Worm (Caenorhabditis elegans) whole organism, L3 larva: ENCODE measurements around the gene Y9C2UA.1.

Source experiments
- ZK546.5 ChIP-seq: sonication (generic microtip); optimal IDR thresholded peaks from 2 replicates; lab custom pipeline; 2017; ENCODE audit warnings: missing biosample characterization, missing genetic modification characterization
- aly-2 ChIP-seq: fragments of 150-350 bp; optimal IDR thresholded peaks from 2 replicates; lab custom pipeline; 2014; ENCODE audit warnings: missing biosample characterization, missing genetic modification characterization
- ama-1 ChIP-seq: fragments of 150-350 bp; optimal IDR thresholded peaks from 2 replicates; lab custom pipeline; 2018
- ceh-16 ChIP-seq: sonication (generic microtip); optimal IDR thresholded peaks from 2 replicates; lab custom pipeline; 2017; ENCODE audit warnings: missing biosample characterization, missing genetic modification characterization
- ceh-28 ChIP-seq: fragments of 150-350 bp; optimal IDR thresholded peaks from 2 replicates; lab custom pipeline; 2014; ENCODE audit warnings: missing biosample characterization, missing genetic modification reagents, missing genetic modification characterization
- ceh-82 ChIP-seq: fragments of 150-350 bp; optimal IDR thresholded peaks from 2 replicates; lab custom pipeline; 2014; ENCODE audit warnings: missing biosample characterization, missing genetic modification characterization
- ceh-9 ChIP-seq: sonication (generic microtip); optimal IDR thresholded peaks from 2 replicates; lab custom pipeline; 2018; ENCODE audit warnings: missing biosample characterization, missing genetic modification characterization
- daf-12 ChIP-seq: fragments of 150-350 bp; optimal IDR thresholded peaks from 2 replicates; lab custom pipeline; 2014; ENCODE audit warnings: missing biosample characterization, missing genetic modification reagents, missing genetic modification characterization
- egl-27 ChIP-seq: sonication (generic microtip); optimal IDR thresholded peaks from 4 replicates; lab custom pipeline; 2017; ENCODE audit warnings: missing biosample characterization, missing genetic modification reagents, missing genetic modification characterization
- egl-5 ChIP-seq: fragments of 150-350 bp; optimal IDR thresholded peaks from 2 replicates; lab custom pipeline; 2017; ENCODE audit warnings: missing biosample characterization, missing genetic modification reagents, missing genetic modification characterization, inconsistent platforms
- elt-1 ChIP-seq: fragments of 150-350 bp; optimal IDR thresholded peaks from 2 replicates; lab custom pipeline; 2014; ENCODE audit warnings: missing biosample characterization, missing genetic modification characterization
- elt-3 ChIP-seq, 3 experiments: fragments of 150-350 bp in 1 of 3; sonication (generic microtip) in 2 of 3; optimal IDR thresholded peaks; 2 replicates in 2 of 3; 4 replicates in 1 of 3; lab custom pipeline; 2014 to 2017; ENCODE audit warnings: missing biosample characterization in 3 of 3, missing genetic modification characterization in 3 of 3
- eor-1 ChIP-seq, 2 experiments: fragments of 150-350 bp; optimal IDR thresholded peaks; 2 replicates each; lab custom pipeline; 2014 to 2018; ENCODE audit warnings: missing biosample characterization in 2 of 2, missing genetic modification characterization in 2 of 2
- fkh-2 ChIP-seq: fragments of 150-350 bp; optimal IDR thresholded peaks from 2 replicates; lab custom pipeline; 2014; ENCODE audit warnings: missing biosample characterization, missing genetic modification reagents, missing genetic modification characterization
- fos-1 ChIP-seq: fragments of 150-350 bp; optimal IDR thresholded peaks from 2 replicates; lab custom pipeline; 2014; ENCODE audit warnings: missing biosample characterization, missing genetic modification characterization
- hmg-11 ChIP-seq: sonication (generic microtip); optimal IDR thresholded peaks from 2 replicates; lab custom pipeline; 2016; ENCODE audit warnings: missing genetic modification characterization, missing compliant biosample characterization
- jun-1 ChIP-seq: fragments of 150-350 bp; optimal IDR thresholded peaks from 2 replicates; lab custom pipeline; 2014; ENCODE audit warnings: missing biosample characterization, missing genetic modification reagents, missing genetic modification characterization
- lin-15B ChIP-seq: fragments of 150-350 bp; optimal IDR thresholded peaks from 2 replicates; lab custom pipeline; 2014; ENCODE audit warnings: missing biosample characterization, missing genetic modification characterization
- lin-39 ChIP-seq: fragments of 150-350 bp; optimal IDR thresholded peaks from 2 replicates; lab custom pipeline; 2018; ENCODE audit warnings: missing biosample characterization, missing genetic modification reagents, missing genetic modification characterization
- mdl-1 ChIP-seq: fragments of 150-350 bp; optimal IDR thresholded peaks from 2 replicates; lab custom pipeline; 2014; ENCODE audit warnings: missing biosample characterization, missing genetic modification characterization
- mml-1 ChIP-seq: fragments of 150-350 bp; sonication (generic microtip); optimal IDR thresholded peaks from 3 replicates; lab custom pipeline; 2014; ENCODE audit warnings: missing biosample characterization, missing genetic modification characterization
- nfya-1 ChIP-seq: sonication (generic microtip); optimal IDR thresholded peaks from 2 replicates; lab custom pipeline; 2017; ENCODE audit warnings: missing genetic modification characterization, mild to moderate bottlenecking, missing compliant biosample characterization, antibody characterized with exemption, moderate library complexity; ENCODE audit not compliant: insufficient read depth
- nhr-11 ChIP-seq: fragments of 150-350 bp; optimal IDR thresholded peaks from 2 replicates; lab custom pipeline; 2014; ENCODE audit warnings: missing biosample characterization, missing genetic modification characterization
- nhr-12 ChIP-seq: fragments of 150-350 bp; optimal IDR thresholded peaks from 2 replicates; lab custom pipeline; 2014; ENCODE audit warnings: missing biosample characterization, missing genetic modification characterization
- nhr-237 ChIP-seq: fragments of 150-350 bp; optimal IDR thresholded peaks from 2 replicates; lab custom pipeline; 2014; ENCODE audit warnings: missing biosample characterization, missing genetic modification characterization
- nhr-25 ChIP-seq: sonication (generic microtip); optimal IDR thresholded peaks from 2 replicates; lab custom pipeline; 2017; ENCODE audit warnings: missing biosample characterization, missing genetic modification characterization
- nhr-28 ChIP-seq: fragments of 150-350 bp; optimal IDR thresholded peaks from 2 replicates; lab custom pipeline; 2014; ENCODE audit warnings: missing biosample characterization, missing genetic modification characterization
- nhr-43 ChIP-seq: sonication (generic microtip); optimal IDR thresholded peaks from 2 replicates; lab custom pipeline; 2016; ENCODE audit warnings: mild to moderate bottlenecking, missing genetic modification characterization, missing compliant biosample characterization; ENCODE audit not compliant: poor library complexity, severe bottlenecking
- nhr-67 ChIP-seq: fragments of 150-350 bp; optimal IDR thresholded peaks from 2 replicates; lab custom pipeline; 2014; ENCODE audit warnings: missing biosample characterization, missing genetic modification characterization
- nhr-76 ChIP-seq: fragments of 150-350 bp; sonication (generic microtip); optimal IDR thresholded peaks from 5 replicates; lab custom pipeline; 2014; ENCODE audit warnings: missing biosample characterization, missing genetic modification characterization
- pha-4 ChIP-seq: fragments of 150-350 bp; optimal IDR thresholded peaks from 2 replicates; lab custom pipeline; 2014; ENCODE audit warnings: missing biosample characterization, missing genetic modification reagents, missing genetic modification characterization
- pqm-1 ChIP-seq: fragments of 150-350 bp; optimal IDR thresholded peaks from 2 replicates; lab custom pipeline; 2017; ENCODE audit warnings: missing biosample characterization, missing genetic modification characterization, inconsistent platforms
- sea-2 ChIP-seq: fragments of 150-350 bp; sonication (generic microtip); optimal IDR thresholded peaks from 4 replicates; lab custom pipeline; 2014; ENCODE audit warnings: missing biosample characterization, missing genetic modification reagents, missing genetic modification characterization
- skn-1 ChIP-seq: fragments of 150-350 bp; optimal IDR thresholded peaks from 2 replicates; lab custom pipeline; 2014; ENCODE audit warnings: missing biosample characterization, missing genetic modification characterization
- tbx-2 ChIP-seq: sonication (generic microtip); optimal IDR thresholded peaks from 2 replicates; lab custom pipeline; 2016; ENCODE audit warnings: mild to moderate bottlenecking, missing genetic modification characterization, missing compliant biosample characterization
- unc-39 ChIP-seq: sonication (generic microtip); optimal IDR thresholded peaks from 4 replicates; lab custom pipeline; 2017; ENCODE audit warnings: missing biosample characterization, missing genetic modification characterization
- unc-62 ChIP-seq: fragments of 150-350 bp; sonication (generic microtip); optimal IDR thresholded peaks from 4 replicates; lab custom pipeline; 2014; ENCODE audit warnings: missing biosample characterization, missing genetic modification reagents, missing genetic modification characterization
- zag-1 ChIP-seq: fragments of 150-350 bp; optimal IDR thresholded peaks from 2 replicates; lab custom pipeline; 2014; ENCODE audit warnings: missing biosample characterization, missing genetic modification characterization
- ztf-11 ChIP-seq: fragments of 150-350 bp; optimal IDR thresholded peaks from 2 replicates; lab custom pipeline; 2014; ENCODE audit warnings: missing biosample characterization, missing genetic modification characterization
- ztf-4 ChIP-seq: fragments of 150-350 bp; optimal IDR thresholded peaks from 2 replicates; lab custom pipeline; 2014; ENCODE audit warnings: missing biosample characterization, missing genetic modification characterization

Y9C2UA.1 gene

ce11 chrII:9099017-9099416 lies 40.4 kb upstream of the Y9C2UA.1 start, which contains the start of gene T24H10.1 (continued):
- TF ChIP-seq hmg-11 (tag; lab: Kevin White, UChicago) (peak; percentile 44), sea-2 (GFP tag; lab: Kevin White, UChicago) (no peak)

DNA sequence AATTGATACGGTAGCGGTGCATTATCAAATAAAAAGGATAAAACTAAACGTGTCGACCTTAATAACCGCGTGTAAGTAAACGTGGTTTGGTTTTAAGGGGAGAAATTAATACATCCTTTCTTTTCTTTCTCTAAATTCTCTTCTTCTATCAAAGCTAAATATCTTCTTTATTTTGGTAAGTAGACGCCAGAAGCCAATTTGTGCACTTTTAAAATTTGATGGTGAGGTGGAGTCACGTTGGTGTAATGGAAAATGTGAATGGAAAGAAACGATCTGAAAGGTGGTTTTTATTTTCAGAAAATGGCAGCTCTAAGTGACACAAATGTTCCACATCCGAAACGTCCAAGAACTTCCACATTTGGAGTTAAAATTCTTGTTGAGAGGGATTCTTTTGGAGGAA lies 38.7 kb upstream of the Y9C2UA.1 start, which contains the start of gene T24H10.5:
Gene T24H10.5 (plus strand): TSS at position 301 of the 400 bp plus-strand sequence.
- TF ChIP-seq eor-1 (tag; optimal IDR thresholded peaks at IDR 0.05; lab: Kevin White, UChicago) (no peak), ztf-11 (tag; lab: Kevin White, UChicago) (no peak), fkh-2 (tag; lab: Kevin White, UChicago) (no peak), skn-1 (no peak), aly-2 (tag; lab: Kevin White, UChicago) (no peak), pqm-1 (tag; lab: Kevin White, UChicago) (no peak), lin-15B (no peak)

DNA sequence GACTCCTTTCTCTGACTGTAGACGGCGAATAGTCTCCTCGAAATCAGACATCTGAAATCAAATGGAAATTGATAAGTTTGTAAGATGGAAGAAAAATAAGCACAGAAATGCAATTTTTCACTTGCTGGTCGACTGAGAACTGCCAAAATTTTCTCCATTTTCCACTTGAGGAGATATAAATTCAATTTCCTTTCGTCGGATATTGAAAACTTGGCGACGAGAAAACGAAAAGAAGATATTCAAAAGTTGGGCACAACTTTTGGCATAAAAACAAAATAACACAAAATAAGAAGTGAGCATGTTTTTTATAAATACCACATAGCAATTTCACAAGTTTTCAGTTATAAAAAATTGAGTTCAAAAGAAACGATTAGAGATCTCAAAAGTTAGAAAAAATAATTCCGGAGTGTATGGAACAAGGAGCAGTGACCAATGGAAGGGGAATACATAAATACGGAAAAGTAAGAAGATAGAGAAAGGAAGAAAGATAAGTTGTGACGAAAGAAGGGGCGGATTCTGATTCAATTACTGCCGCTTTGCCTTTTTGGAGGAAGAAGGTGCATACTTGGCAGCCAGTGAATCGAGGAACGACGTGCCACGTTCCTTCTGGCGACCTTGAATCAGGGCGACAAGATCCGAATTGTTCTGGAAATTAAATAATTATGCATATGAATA lies 32.2 kb upstream of the Y9C2UA.1 start, which contains the start of gene dyrb-1:
Gene dyrb-1 (minus strand): TSS at position 51 of the 675 bp plus-strand sequence.
- TF ChIP-seq elt-3 (tag; optimal IDR thresholded peaks at IDR 0.05; lab: Kevin White, UChicago) (no peak), ceh-16 (tag; lab: Kevin White, UChicago) (no peak), nhr-28 (tag; lab: Kevin White, UChicago) (no peak), nfya-1 (tag; lab: Kevin White, UChicago) (no peak), aly-2 (tag; lab: Kevin White, UChicago) (no peak), tbx-2 (tag; lab: Kevin White, UChicago) (no peak), ceh-82 (tag; lab: Kevin White, UChicago) (no peak), mdl-1 (tag; lab: Kevin White, UChicago) (no peak), pha-4 (no peak), fos-1 (tag; lab: Kevin White, UChicago) (no peak), ztf-4 (tag; lab: Kevin White, UChicago) (no peak), fkh-2 (tag; lab: Kevin White, UChicago) (no peak), jun-1 (no peak), lin-15B (no peak), mml-1 (tag; lab: Kevin White, UChicago) (no peak), eor-1 (tag; optimal IDR thresholded peaks at IDR 0.05; lab: Kevin White, UChicago) (no peak)

DNA sequence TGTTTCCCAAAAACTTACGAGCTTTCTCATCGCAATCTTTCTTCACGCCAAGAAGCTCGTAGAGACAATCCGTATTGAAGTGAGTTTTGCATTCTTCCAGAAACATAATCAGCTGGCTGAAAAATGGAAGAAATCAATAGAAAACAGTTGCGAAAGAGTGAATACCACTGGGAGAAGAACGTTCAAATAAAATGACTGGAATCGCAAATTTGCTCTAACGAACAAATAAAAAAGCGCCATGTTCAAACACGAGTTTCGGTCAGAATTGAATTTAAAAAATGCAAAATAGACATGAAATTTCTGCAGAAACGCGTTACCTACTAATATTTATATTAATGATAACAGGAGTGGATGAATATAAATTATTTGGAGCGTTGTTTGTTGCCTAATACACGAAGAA lies 31.0 kb upstream of the Y9C2UA.1 start, which contains the start of gene dnj-23:
Gene dnj-23 (minus strand): TSS at position 158 of the 400 bp plus-strand sequence.
- TF ChIP-seq unc-39 (tag; lab: Kevin White, UChicago) = no peak
- TF ChIP-seq nhr-11 (tag; lab: Kevin White, UChicago) = no peak
- TF ChIP-seq mml-1 (tag; lab: Kevin White, UChicago) = no peak
- peak; percentile 45 for TF ChIP-seq pha-4
- TF ChIP-seq sea-2 (GFP tag; lab: Kevin White, UChicago) = no peak
- TF ChIP-seq egl-5 = no peak
- TF ChIP-seq zag-1 (tag; lab: Kevin White, UChicago) = no peak
- no peak for TF ChIP-seq pqm-1 (tag; lab: Kevin White, UChicago)
- TF ChIP-seq ceh-82 (tag; lab: Kevin White, UChicago) = no peak
- no peak for TF ChIP-seq ceh-9 (tag; lab: Kevin White, UChicago)
- TF ChIP-seq elt-1 (tag; lab: Kevin White, UChicago) = no peak
- TF ChIP-seq lin-39 (tag; lab: Kevin White, UChicago) = peak; percentile 15
- TF ChIP-seq nhr-67 = no peak
- TF ChIP-seq jun-1 = no peak
- no peak for TF ChIP-seq aly-2 (tag; lab: Kevin White, UChicago)
- no peak for TF ChIP-seq ceh-28 (tag; lab: Kevin White, UChicago)
- peak; percentile 16 for TF ChIP-seq nhr-25 (tag; lab: Kevin White, UChicago)
- no peak for TF ChIP-seq ztf-4 (tag; lab: Kevin White, UChicago)
- TF ChIP-seq nfya-1 (tag; lab: Kevin White, UChicago) = peak; percentile 50
- TF ChIP-seq nhr-12 = no peak
- TF ChIP-seq hmg-11 (tag; lab: Kevin White, UChicago) = no peak
- no peak for TF ChIP-seq mdl-1 (tag; lab: Kevin White, UChicago)
- TF ChIP-seq unc-62 = no peak
- no peak for TF ChIP-seq eor-1 (tag; optimal IDR thresholded peaks at IDR 0.05; lab: Kevin White, UChicago)
- TF ChIP-seq nhr-237 (tag; lab: Kevin White, UChicago) = no peak
- peak; percentile 28 for TF ChIP-seq skn-1
- no peak for TF ChIP-seq nhr-28 (tag; lab: Kevin White, UChicago)
- TF ChIP-seq daf-12 (tag; lab: Kevin White, UChicago) = no peak
- no peak for TF ChIP-seq tbx-2 (tag; lab: Kevin White, UChicago)
- no peak for TF ChIP-seq ama-1 (lab: Kevin White, UChicago)
- no peak for TF ChIP-seq nhr-76 (tag; lab: Kevin White, UChicago)
- TF ChIP-seq ZK546.5 (tag; lab: Kevin White, UChicago) = no peak
- no peak for TF ChIP-seq ceh-16 (tag; lab: Kevin White, UChicago)
- no peak for TF ChIP-seq elt-3 (tag; optimal IDR thresholded peaks at IDR 0.05; lab: Kevin White, UChicago)
- no peak for TF ChIP-seq ztf-11 (tag; lab: Kevin White, UChicago)
- no peak for TF ChIP-seq fos-1 (tag; lab: Kevin White, UChicago)
- no peak for TF ChIP-seq nhr-43 (tag; lab: Kevin White, UChicago)
- no peak for TF ChIP-seq egl-27 (tag; lab: Kevin White, UChicago)
- peak; percentile 35 for TF ChIP-seq lin-15B
